Fruit fly (Drosophila melanogaster): Measurements from ENCODE around the gene Rbsn-5.

DNA sequence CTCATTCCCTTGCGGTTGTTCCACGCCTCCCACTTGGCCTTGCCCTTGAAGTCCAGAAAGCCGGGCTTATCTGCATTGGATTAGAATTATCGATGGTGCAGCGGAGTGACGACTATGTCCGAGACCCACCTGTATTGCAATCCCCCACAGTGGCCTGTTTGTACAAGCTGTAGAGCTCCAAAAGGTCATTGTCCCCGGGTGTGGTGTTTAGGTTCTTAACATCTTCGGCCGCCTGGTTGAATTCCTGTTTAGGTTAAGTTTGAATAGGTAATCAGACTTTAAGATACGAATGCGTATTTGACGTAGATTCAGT lies 2.3 kb downstream of the Rbsn-5 start:
- TF ChIP-seq usp (GFP tag; optimal IDR thresholded peaks at IDR 0.05), result no peak
- TF ChIP-seq EcR (GFP tag; optimal IDR thresholded peaks at IDR 0.05), result peak; percentile 82 to 94
- no peak for TF ChIP-seq Dll (optimal IDR thresholded peaks at IDR 0.05)
- no peak for TF ChIP-seq pan (optimal IDR thresholded peaks at IDR 0.05)
- no peak for TF ChIP-seq psq (optimal IDR thresholded peaks at IDR 0.05)
